Worm (Caenorhabditis elegans) whole organism, early embryonic: ENCODE data around the gene R148.7.
A peak's percentile ranks its signal among the peaks of the same experiment; 100 is the strongest.

ENCODE experiments used
- B0310.2 ChIP-seq: sonication (generic microtip); optimal IDR thresholded peaks from 2 replicates; lab custom pipeline; 2016; ENCODE audit warnings: mild to moderate bottlenecking, missing genetic modification characterization, missing compliant biosample characterization
- F13C5.2 ChIP-seq: sonication (generic microtip); optimal IDR thresholded peaks from 2 replicates; lab custom pipeline; 2017; ENCODE audit warnings: mild to moderate bottlenecking, missing genetic modification characterization, inconsistent platforms, missing compliant biosample characterization
- aly-1 ChIP-seq: sonication (generic microtip); optimal IDR thresholded peaks from 2 replicates; lab custom pipeline; 2016; ENCODE audit warnings: missing genetic modification characterization, missing compliant biosample characterization
- ama-1 ChIP-seq: fragments of 150-350 bp; optimal IDR thresholded peaks from 2 replicates; lab custom pipeline; 2014
- ceh-13 ChIP-seq: fragments of 200-800 bp; sonication (Bioruptor generic); optimal IDR thresholded peaks from 2 replicates; lab custom pipeline; 2018; ENCODE audit warnings: mild to moderate bottlenecking, missing genetic modification characterization, missing compliant biosample characterization
- ceh-36 ChIP-seq: sonication (generic microtip); optimal IDR thresholded peaks from 2 replicates; lab custom pipeline; 2016; ENCODE audit warnings: missing genetic modification characterization, inconsistent platforms, missing compliant biosample characterization
- ets-7 ChIP-seq: sonication (generic microtip); optimal IDR thresholded peaks from 2 replicates; lab custom pipeline; 2016; ENCODE audit warnings: missing genotype, missing genetic modification characterization, missing compliant biosample characterization
- flt-1 ChIP-seq: fragments of 200-800 bp; sonication (Bioruptor generic); IDR thresholded peaks from 2 replicates; pipeline ENCODE4 v1.3.6; 2022; ENCODE audit warnings: missing genetic modification characterization, missing compliant biosample characterization
- hmbx-1 ChIP-seq: sonication (generic microtip); optimal IDR thresholded peaks from 2 replicates; lab custom pipeline; 2016; ENCODE audit warnings: mild to moderate bottlenecking, missing genetic modification characterization, missing compliant biosample characterization
- hmg-4 ChIP-seq: fragments of 200-800 bp; sonication (Bioruptor generic); optimal IDR thresholded peaks from 2 replicates; lab custom pipeline; 2018; ENCODE audit warnings: mild to moderate bottlenecking, missing genetic modification characterization, missing compliant biosample characterization
- hnd-1 ChIP-seq: sonication (generic microtip); optimal IDR thresholded peaks from 2 replicates; lab custom pipeline; 2016; ENCODE audit warnings: missing genetic modification characterization, missing compliant biosample characterization
- pes-1 ChIP-seq: fragments of 200-800 bp; sonication (Bioruptor generic); IDR thresholded peaks from 2 replicates; pipeline ENCODE4 v1.3.6; 2022; ENCODE audit warnings: missing genetic modification reagents, missing genetic modification characterization, missing compliant biosample characterization
- scrt-1 ChIP-seq: fragments of 200-800 bp; sonication (Bioruptor generic); IDR thresholded peaks from 2 replicates; pipeline ENCODE4 v1.3.6; 2022; ENCODE audit warnings: missing genetic modification characterization, missing compliant biosample characterization
- sea-1 ChIP-seq: fragments of 200-800 bp; sonication (Bioruptor generic); conservative IDR thresholded peaks from 2 replicates; pipeline ENCODE4 v1.3.6; 2022; ENCODE audit warnings: missing genetic modification characterization, missing compliant biosample characterization
- tbx-11 ChIP-seq: fragments of 200-800 bp; sonication (Bioruptor generic); IDR thresholded peaks from 2 replicates; pipeline ENCODE4 v1.3.6; 2022; ENCODE audit warnings: missing genetic modification characterization, missing compliant biosample characterization
- tbx-37 ChIP-seq: fragments of 200-800 bp; sonication (Bioruptor generic); conservative IDR thresholded peaks from 2 replicates; pipeline ENCODE4 v1.3.6; 2022; ENCODE audit warnings: missing genetic modification reagents, missing genetic modification characterization, missing compliant biosample characterization
- tra-4 ChIP-seq: sonication (generic microtip); optimal IDR thresholded peaks from 2 replicates; lab custom pipeline; 2017; ENCODE audit warnings: missing genetic modification characterization, missing compliant biosample characterization

Gene R148.7

ce11 chrIII:3171382-3171781 is 26.8 kb downstream of the R148.7 start, which contains the start of gene R148.4:
Gene R148.4, plus strand, starts transcription at chrIII:3171592.
- peak; percentile 35 for TF ChIP-seq B0310.2 (tag; lab: Kevin White, UChicago)
- no peak for TF ChIP-seq hnd-1 (tag; lab: Kevin White, UChicago)

DNA sequence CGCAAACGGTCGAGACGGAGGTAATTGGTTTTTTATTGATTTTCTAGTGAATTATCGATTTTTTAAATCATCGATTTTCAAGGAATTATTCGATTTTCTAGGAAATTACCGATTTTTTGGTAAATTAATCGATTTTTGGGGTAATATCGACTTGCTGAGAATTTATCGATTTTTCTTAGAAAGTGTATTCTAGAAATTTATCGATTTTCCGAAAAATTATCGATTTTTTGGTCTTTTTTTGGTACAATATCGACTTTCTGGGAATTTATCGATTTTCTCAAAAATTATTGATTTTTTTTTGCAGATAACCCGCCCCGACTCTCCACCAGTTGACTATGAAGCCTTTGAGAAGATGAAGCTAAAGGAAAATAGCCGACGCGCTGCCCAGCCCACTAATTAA is 27.7 kb downstream of the R148.7 start:
- no peak for TF ChIP-seq ceh-13 (GFP tag; lab: Kevin White, UChicago)
- no peak for TF ChIP-seq tbx-11 (GFP tag; lab: Robert Waterston, UW)
- TF ChIP-seq B0310.2 (tag; lab: Kevin White, UChicago): no peak
- TF ChIP-seq ama-1 (lab: Kevin White, UChicago): no peak
- TF ChIP-seq pes-1 (GFP tag; lab: Robert Waterston, UW): no peak
- no peak for TF ChIP-seq hmg-4 (GFP tag; lab: Kevin White, UChicago)
- TF ChIP-seq sea-1: no peak
- no peak for TF ChIP-seq hnd-1 (tag; lab: Kevin White, UChicago)
- no peak for TF ChIP-seq tbx-37 (GFP tag; lab: Robert Waterston, UW)
- no peak for TF ChIP-seq hmbx-1
- no peak for TF ChIP-seq ets-7
- TF ChIP-seq flt-1 (GFP tag; lab: Robert Waterston, UW): no peak
- TF ChIP-seq F13C5.2 (tag; lab: Kevin White, UChicago): no peak
- TF ChIP-seq ceh-36 (tag; lab: Kevin White, UChicago): no peak

ce11 chrIII:3169279-3169678 is 28.9 kb downstream of the R148.7 start:
- TF ChIP-seq B0310.2 (tag; lab: Kevin White, UChicago) (no peak), hmg-4 (GFP tag; lab: Kevin White, UChicago) (no peak), sea-1 (no peak), tbx-11 (GFP tag; lab: Robert Waterston, UW) (no peak), F13C5.2 (tag; lab: Kevin White, UChicago) (no peak), aly-1 (tag; lab: Kevin White, UChicago) (no peak), hnd-1 (tag; lab: Kevin White, UChicago) (no peak), hmbx-1 (no peak), pes-1 (GFP tag; lab: Robert Waterston, UW) (no peak), scrt-1 (GFP tag; lab: Robert Waterston, UW) (no peak), flt-1 (GFP tag; lab: Robert Waterston, UW) (no peak), ceh-13 (GFP tag; lab: Kevin White, UChicago) (no peak), tbx-37 (GFP tag; lab: Robert Waterston, UW) (no peak), ceh-36 (tag; lab: Kevin White, UChicago) (no peak), ets-7 (no peak), tra-4 (tag; lab: Kevin White, UChicago) (no peak), ama-1 (lab: Kevin White, UChicago) (no peak)

ce11 chrIII:3165309-3165708 is 32.9 kb downstream of the R148.7 start, which contains the start of gene R148.5:
Gene R148.5, plus strand, starts transcription at chrIII:3165639.
- TF ChIP-seq B0310.2 (tag; lab: Kevin White, UChicago): no peak
- no peak for TF ChIP-seq F13C5.2 (tag; lab: Kevin White, UChicago)
- TF ChIP-seq hnd-1 (tag; lab: Kevin White, UChicago): no peak
- no peak for TF ChIP-seq ets-7
- TF ChIP-seq sea-1: no peak
- no peak for TF ChIP-seq hmbx-1

ce11 chrIII:3163448-3163847 is 34.8 kb downstream of the R148.7 start:
- TF ChIP-seq B0310.2 (tag; lab: Kevin White, UChicago) (no peak), sea-1 (no peak), ceh-13 (GFP tag; lab: Kevin White, UChicago) (no peak), pes-1 (GFP tag; lab: Robert Waterston, UW) (no peak), F13C5.2 (tag; lab: Kevin White, UChicago) (no peak), flt-1 (GFP tag; lab: Robert Waterston, UW) (no peak), ceh-36 (tag; lab: Kevin White, UChicago) (no peak), hmg-4 (GFP tag; lab: Kevin White, UChicago) (no peak), tra-4 (tag; lab: Kevin White, UChicago) (no peak), ama-1 (lab: Kevin White, UChicago) (no peak), hmbx-1 (no peak), scrt-1 (GFP tag; lab: Robert Waterston, UW) (no peak), aly-1 (tag; lab: Kevin White, UChicago) (no peak), tbx-37 (GFP tag; lab: Robert Waterston, UW) (no peak), tbx-11 (GFP tag; lab: Robert Waterston, UW) (no peak), ets-7 (no peak), hnd-1 (tag; lab: Kevin White, UChicago) (no peak)

- TF ChIP-seq pes-1 (GFP tag; lab: Robert Waterston, UW): no peak
- TF ChIP-seq ets-7: no peak
- no peak for TF ChIP-seq hmg-4 (GFP tag; lab: Kevin White, UChicago)
Observed at ce11 chrIII:3161600-3161999, 36.6 kb downstream of the R148.7 start.

- no peak for TF ChIP-seq ama-1 (lab: Kevin White, UChicago)
- TF ChIP-seq tbx-37 (GFP tag; lab: Robert Waterston, UW): no peak
- no peak for TF ChIP-seq B0310.2 (tag; lab: Kevin White, UChicago)
- no peak for TF ChIP-seq hnd-1 (tag; lab: Kevin White, UChicago)
- TF ChIP-seq pes-1 (GFP tag; lab: Robert Waterston, UW): no peak
- no peak for TF ChIP-seq ceh-13 (GFP tag; lab: Kevin White, UChicago)
- TF ChIP-seq tra-4 (tag; lab: Kevin White, UChicago): no peak
- no peak for TF ChIP-seq sea-1
- TF ChIP-seq F13C5.2 (tag; lab: Kevin White, UChicago): no peak
- TF ChIP-seq flt-1 (GFP tag; lab: Robert Waterston, UW): no peak
- no peak for TF ChIP-seq tbx-11 (GFP tag; lab: Robert Waterston, UW)
- TF ChIP-seq aly-1 (tag; lab: Kevin White, UChicago): no peak
- no peak for TF ChIP-seq scrt-1 (GFP tag; lab: Robert Waterston, UW)
- TF ChIP-seq ceh-36 (tag; lab: Kevin White, UChicago): no peak
- no peak for TF ChIP-seq hmbx-1
- no peak for TF ChIP-seq hmg-4 (GFP tag; lab: Kevin White, UChicago)
- no peak for TF ChIP-seq ets-7
Observed at ce11 chrIII:3160490-3160889, 37.7 kb downstream of the R148.7 start.
